Worm (Caenorhabditis elegans): Measurements from ENCODE around the gene srz-5.

DNA sequence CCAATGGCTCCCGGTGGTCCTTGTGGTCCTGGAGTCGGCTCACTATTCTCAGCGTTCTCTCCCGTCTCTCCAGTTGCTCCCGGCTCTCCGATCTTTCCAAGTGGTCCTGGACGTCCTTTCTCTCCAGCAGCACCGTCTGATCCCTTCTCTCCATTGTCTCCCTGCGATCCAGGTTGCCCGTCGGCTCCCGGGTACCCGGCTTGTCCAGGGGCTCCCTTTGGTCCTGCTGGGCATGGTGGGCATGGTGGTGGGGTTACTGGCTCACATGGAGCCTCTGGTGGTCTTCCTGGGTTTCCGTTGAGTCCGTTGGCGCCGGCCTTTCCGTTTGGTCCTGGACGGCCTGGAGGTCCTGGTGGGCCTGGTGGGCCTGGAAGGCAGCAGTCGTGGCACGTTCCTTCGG, 14.2 kb downstream of the srz-5 start:
- TF ChIP-seq nhr-28 (tag; optimal IDR thresholded peaks at IDR 0.05) = no peak
- no peak for TF ChIP-seq unc-62 (GFP tag; optimal IDR thresholded peaks at IDR 0.05)
- no peak for TF ChIP-seq snpc-4 (tag; optimal IDR thresholded peaks at IDR 0.05)
- TF ChIP-seq nhr-237 (tag; optimal IDR thresholded peaks at IDR 0.05) = no peak
- no peak for TF ChIP-seq flh-1 (GFP tag; optimal IDR thresholded peaks at IDR 0.05)
- no peak for TF ChIP-seq unc-39 (tag; optimal IDR thresholded peaks at IDR 0.05)
- TF ChIP-seq nhr-2 (tag; optimal IDR thresholded peaks at IDR 0.05) = no peak
- TF ChIP-seq ztf-11 (tag; optimal IDR thresholded peaks at IDR 0.05) = no peak
- no peak for TF ChIP-seq ces-1 (GFP tag; optimal IDR thresholded peaks at IDR 0.05)
- TF ChIP-seq nhr-76 (tag; optimal IDR thresholded peaks at IDR 0.05) = no peak
- no peak for TF ChIP-seq ceh-83 (GFP tag; optimal IDR thresholded peaks at IDR 0.05)
- no peak for TF ChIP-seq mep-1 (tag; optimal IDR thresholded peaks at IDR 0.05)
- TF ChIP-seq nhr-12 (tag; optimal IDR thresholded peaks at IDR 0.05) = no peak
- TF ChIP-seq drap-1 (GFP tag; optimal IDR thresholded peaks at IDR 0.05) = no peak

Measured in whole organism, mixed stage, embryonic.